Fruit fly (Drosophila melanogaster) whole organism, embryonic: ENCODE results near the gene sosie.
A peak's percentile ranks its signal among the peaks of the same experiment; 100 is the strongest.

Source experiments
- Bgb ChIP-seq: fragments of 200-800 bp; sonication (Bioruptor generic); IDR thresholded peaks from 2 replicates; pipeline ENCODE4 v1.3.6; 2022; ENCODE audit warnings: missing biosample characterization, missing genetic modification characterization; ENCODE audit not compliant: partially characterized antibody
- CG10959 ChIP-seq: fragments of 200-800 bp; sonication (Bioruptor generic); IDR thresholded peaks from 2 replicates; pipeline ENCODE4 v1.3.6; 2022; ENCODE audit warnings: missing biosample characterization, missing genetic modification characterization
- CG12071 ChIP-seq: fragments of 200-800 bp; sonication (Bioruptor generic); optimal IDR thresholded peaks from 3 replicates; lab custom pipeline; 2018; ENCODE audit warnings: missing biosample characterization, mild to moderate bottlenecking, missing genetic modification characterization
- CG12391 ChIP-seq: fragments of 200-800 bp; sonication (Bioruptor generic); optimal IDR thresholded peaks from 3 replicates; lab custom pipeline; 2018; ENCODE audit warnings: missing biosample characterization, mild to moderate bottlenecking, missing genetic modification characterization, moderate library complexity
- CG13424 ChIP-seq: fragments of 200-800 bp; sonication (Bioruptor generic); optimal IDR thresholded peaks from 2 replicates; lab custom pipeline; 2019; ENCODE audit warnings: missing biosample characterization, mild to moderate bottlenecking, missing genetic modification characterization, moderate library complexity
- CG14667 ChIP-seq: fragments of 200-800 bp; sonication (Bioruptor generic); IDR thresholded peaks from 2 replicates; pipeline ENCODE4 v1.3.6; 2022; ENCODE audit warnings: missing biosample characterization, missing genetic modification characterization
- CG15601 ChIP-seq: fragments of 200-800 bp; sonication (Bioruptor generic); optimal IDR thresholded peaks from 3 replicates; lab custom pipeline; 2019; ENCODE audit warnings: missing biosample characterization, mild to moderate bottlenecking, missing genetic modification characterization, moderate library complexity
- CG2120 ChIP-seq: fragments of 200-800 bp; sonication (Bioruptor generic); optimal IDR thresholded peaks from 3 replicates; lab custom pipeline; 2016; ENCODE audit warnings: missing biosample characterization, missing genetic modification characterization
- CG3407 ChIP-seq: fragments of 200-800 bp; sonication (Bioruptor generic); optimal IDR thresholded peaks from 2 replicates; lab custom pipeline; 2018; ENCODE audit warnings: missing biosample characterization, mild to moderate bottlenecking, missing genetic modification characterization
- CG34224 ChIP-seq: fragments of 200-800 bp; sonication (Bioruptor generic); IDR thresholded peaks from 3 replicates; pipeline ENCODE4 v1.3.6; 2022; ENCODE audit warnings: missing biosample characterization, missing genetic modification characterization; ENCODE audit not compliant: partially characterized antibody
- CG34422 ChIP-seq: fragments of 200-800 bp; sonication (Bioruptor generic); IDR thresholded peaks from 3 replicates; pipeline ENCODE4 v1.3.6; 2022; ENCODE audit warnings: missing biosample characterization, missing genetic modification characterization
- CG3995 ChIP-seq: fragments of 200-800 bp; sonication (Bioruptor generic); optimal IDR thresholded peaks from 3 replicates; lab custom pipeline; 2016; ENCODE audit warnings: missing biosample characterization, missing genetic modification characterization
- CG4360 ChIP-seq: fragments of 200-800 bp; sonication (Bioruptor generic); IDR thresholded peaks from 2 replicates; pipeline ENCODE4 v1.3.6; 2022; ENCODE audit warnings: missing biosample characterization, missing genetic modification characterization
- CG6765 ChIP-seq: fragments of 200-800 bp; sonication (Bioruptor generic); optimal IDR thresholded peaks from 3 replicates; lab custom pipeline; 2017; ENCODE audit warnings: missing biosample characterization, mild to moderate bottlenecking, missing genetic modification characterization
- CG7372 ChIP-seq: fragments of 200-800 bp; sonication (Bioruptor generic); IDR thresholded peaks from 2 replicates; pipeline ENCODE4 v1.3.6; 2022; ENCODE audit warnings: missing biosample characterization, missing genetic modification characterization
- CG7928 ChIP-seq: fragments of 200-800 bp; sonication (Bioruptor generic); optimal IDR thresholded peaks from 2 replicates; lab custom pipeline; 2017; ENCODE audit warnings: missing biosample characterization, mild to moderate bottlenecking, missing genetic modification characterization
- CG8478 ChIP-seq: fragments of >200 bp; optimal IDR thresholded peaks from 2 replicates; lab custom pipeline; 2018
- CG9609 ChIP-seq: fragments of 200-800 bp; sonication (Bioruptor generic); optimal IDR thresholded peaks from 3 replicates; lab custom pipeline; 2016; ENCODE audit warnings: missing biosample characterization, missing genetic modification characterization
- CG9797 ChIP-seq: fragments of 200-800 bp; sonication (Bioruptor generic); optimal IDR thresholded peaks from 3 replicates; lab custom pipeline; 2018; ENCODE audit warnings: missing biosample characterization, mild to moderate bottlenecking, missing genetic modification characterization
- CrebB ChIP-seq: fragments of 200-800 bp; sonication (Bioruptor generic); optimal IDR thresholded peaks from 3 replicates; lab custom pipeline; 2018; ENCODE audit warnings: missing biosample characterization, mild to moderate bottlenecking, missing genetic modification characterization
- Ets97D ChIP-seq: fragments of 200-800 bp; sonication (Bioruptor generic); optimal IDR thresholded peaks from 3 replicates; lab custom pipeline; 2016; ENCODE audit warnings: missing biosample characterization, missing genetic modification characterization
- MESR4 ChIP-seq: fragments of 200-800 bp; sonication (Bioruptor generic); optimal IDR thresholded peaks from 2 replicates; lab custom pipeline; 2018; ENCODE audit warnings: missing biosample characterization, mild to moderate bottlenecking, missing genetic modification characterization, moderate library complexity
- NC2α ChIP-seq: fragments of 200-800 bp; sonication (Bioruptor generic); optimal IDR thresholded peaks from 2 replicates; lab custom pipeline; 2016; ENCODE audit warnings: missing biosample characterization, missing genetic modification characterization
- Sry-β ChIP-seq: fragments of 200-800 bp; sonication (Bioruptor generic); optimal IDR thresholded peaks from 2 replicates; lab custom pipeline; 2018; ENCODE audit warnings: missing biosample characterization, mild to moderate bottlenecking, missing genetic modification characterization, moderate library complexity
- amos ChIP-seq: fragments of 200-800 bp; sonication (Bioruptor generic); IDR thresholded peaks from 2 replicates; pipeline ENCODE4 v1.3.6; 2022; ENCODE audit warnings: missing biosample characterization, missing genetic modification characterization; ENCODE audit not compliant: partially characterized antibody
- ato ChIP-seq: fragments of 200-800 bp; sonication (Bioruptor generic); IDR thresholded peaks from 2 replicates; pipeline ENCODE4 v1.3.6; 2022; ENCODE audit warnings: missing biosample characterization, missing genetic modification characterization; ENCODE audit not compliant: partially characterized antibody
- cg ChIP-seq: fragments of 200-800 bp; sonication (Bioruptor generic); optimal IDR thresholded peaks from 3 replicates; lab custom pipeline; 2019; ENCODE audit warnings: missing biosample characterization, mild to moderate bottlenecking, missing genetic modification characterization, moderate library complexity
- chinmo ChIP-seq: fragments of 200-800 bp; sonication (Bioruptor generic); IDR thresholded peaks from 4 replicates; pipeline ENCODE4 v1.3.6; 2022; ENCODE audit warnings: missing biosample characterization, missing genetic modification characterization; ENCODE audit not compliant: partially characterized antibody
- corto ChIP-seq: fragments of 200-800 bp; sonication (Bioruptor generic); optimal IDR thresholded peaks from 2 replicates; lab custom pipeline; 2016; ENCODE audit warnings: missing biosample characterization, mild to moderate bottlenecking, missing genetic modification characterization, moderate library complexity
- crol ChIP-seq: fragments of 200-800 bp; sonication (Bioruptor generic); IDR thresholded peaks from 2 replicates; pipeline ENCODE4 v1.3.6; 2022; ENCODE audit warnings: missing biosample characterization, missing genetic modification characterization
- disco-r ChIP-seq: fragments of 200-800 bp; sonication (Bioruptor generic); optimal IDR thresholded peaks from 2 replicates; lab custom pipeline; 2016; ENCODE audit warnings: missing biosample characterization, missing genetic modification characterization
- dysf ChIP-seq: fragments of 200-800 bp; sonication (Bioruptor generic); IDR thresholded peaks from 3 replicates; pipeline ENCODE4 v1.3.6; 2022; ENCODE audit warnings: missing biosample characterization, missing genetic modification characterization
- eyg ChIP-seq: fragments of 200-800 bp; sonication (Bioruptor generic); optimal IDR thresholded peaks from 3 replicates; lab custom pipeline; 2016; ENCODE audit warnings: missing biosample characterization, missing genetic modification characterization
- grau ChIP-seq: fragments of 200-800 bp; optimal IDR thresholded peaks from 3 replicates; lab custom pipeline; 2019; ENCODE audit warnings: missing biosample characterization, mild to moderate bottlenecking, missing genetic modification characterization, moderate library complexity
- grn ChIP-seq: fragments of 200-800 bp; sonication (Bioruptor generic); optimal IDR thresholded peaks from 3 replicates; lab custom pipeline; 2017; ENCODE audit warnings: missing biosample characterization, missing genetic modification characterization
- inv ChIP-seq: fragments of 200-800 bp; sonication (Bioruptor generic); IDR thresholded peaks from 2 replicates; pipeline ENCODE4 v1.3.6; 2022; ENCODE audit warnings: missing biosample characterization, missing genetic modification characterization; ENCODE audit not compliant: partially characterized antibody
- kay ChIP-seq: fragments of 200-800 bp; sonication (Bioruptor generic); optimal IDR thresholded peaks from 2 replicates; lab custom pipeline; 2016; ENCODE audit warnings: missing biosample characterization, missing genetic modification characterization
- lab ChIP-seq: fragments of 200-800 bp; sonication (Bioruptor generic); optimal IDR thresholded peaks from 3 replicates; lab custom pipeline; 2017; ENCODE audit warnings: missing biosample characterization, missing genetic modification characterization, mild to moderate bottlenecking, moderate library complexity, missing genetic modification reagents
- lbe ChIP-seq: fragments of 200-800 bp; sonication (Bioruptor generic); optimal IDR thresholded peaks from 2 replicates; lab custom pipeline; 2016; ENCODE audit warnings: missing biosample characterization, mild to moderate bottlenecking, missing genetic modification characterization
- lmd ChIP-seq: fragments of 200-800 bp; sonication (Bioruptor generic); IDR thresholded peaks from 2 replicates; pipeline ENCODE4 v1.3.6; 2022; ENCODE audit warnings: missing biosample characterization, missing genetic modification characterization
- otp ChIP-seq: fragments of 200-800 bp; sonication (Bioruptor generic); IDR thresholded peaks from 3 replicates; pipeline ENCODE4, ENCODE4 v1.3.6; 2022; ENCODE audit warnings: missing biosample characterization, missing genetic modification characterization
- prd ChIP-seq, 3 experiments: fragments of >200 bp in 2 of 3; fragments of 200-800 bp in 1 of 3; sonication (Bioruptor generic) in 1 of 3; optimal IDR thresholded peaks in 2 of 3; IDR thresholded peaks in 1 of 3; 2 replicates in 2 of 3; 3 replicates in 1 of 3; pipeline versions ENCODE4 v1.3.6 to Lab custom; 2017 to 2022; ENCODE audit warnings: missing biosample characterization in 1 of 3, missing genetic modification characterization in 1 of 3
- psq ChIP-seq: fragments of 200-800 bp; sonication (Bioruptor generic); optimal IDR thresholded peaks from 2 replicates; lab custom pipeline; 2017; ENCODE audit warnings: missing biosample characterization, missing genetic modification characterization
- row ChIP-seq: fragments of 200-800 bp; sonication (Bioruptor generic); IDR thresholded peaks from 3 replicates; pipeline ENCODE4 v1.3.6; 2022; ENCODE audit warnings: missing biosample characterization, missing genetic modification characterization
- salm ChIP-seq: fragments of 200-800 bp; sonication (Bioruptor generic); optimal IDR thresholded peaks from 2 replicates; lab custom pipeline; 2018; ENCODE audit warnings: missing biosample characterization, mild to moderate bottlenecking, missing genetic modification characterization
- sens-2 ChIP-seq: fragments of 200-800 bp; sonication (Bioruptor generic); IDR thresholded peaks from 2 replicates; pipeline ENCODE4 v1.3.6; 2022; ENCODE audit warnings: missing biosample characterization, missing genetic modification characterization
- sim ChIP-seq: fragments of 200-800 bp; sonication (Bioruptor generic); IDR thresholded peaks from 2 replicates; pipeline ENCODE4 v1.3.6; 2022; ENCODE audit warnings: missing biosample characterization, missing genetic modification characterization
- sima ChIP-seq: fragments of 200-800 bp; sonication (Bioruptor generic); optimal IDR thresholded peaks from 2 replicates; lab custom pipeline; 2016; ENCODE audit warnings: missing biosample characterization, missing genetic modification characterization
- sr ChIP-seq: fragments of 200-800 bp; sonication (Bioruptor generic); IDR thresholded peaks from 3 replicates; pipeline ENCODE4 v1.3.6; 2022; ENCODE audit warnings: missing biosample characterization, missing genetic modification characterization
- tx ChIP-seq: fragments of 200-800 bp; sonication (Bioruptor generic); optimal IDR thresholded peaks from 2 replicates; lab custom pipeline; 2016; ENCODE audit warnings: missing biosample characterization, missing genetic modification characterization
- vvl ChIP-seq: fragments of 200-800 bp; sonication (Bioruptor generic); IDR thresholded peaks from 2 replicates; pipeline ENCODE4 v1.3.6; 2022; ENCODE audit warnings: missing biosample characterization, missing genetic modification characterization

sosie gene

dm6 chr3R:24799503-24799902 lies 34.2 kb upstream of the sosie start, which contains the start of gene Ude (continued):
- no peak for TF ChIP-seq tx
- TF ChIP-seq CG3407 = no peak
- no peak for TF ChIP-seq grau
- no peak for TF ChIP-seq inv (GFP tag; lab: Robert Waterston, UW)
- TF ChIP-seq amos (GFP tag; lab: Robert Waterston, UW) = peak; percentile 16; the same call in 1 of the 2 replicates
- TF ChIP-seq row (GFP tag; lab: Robert Waterston, UW) = no peak
- no peak for TF ChIP-seq NC2α (GFP tag; lab: Kevin White, UChicago)
- no peak for TF ChIP-seq CrebB
- peak; percentile 19; the same call in 1 of the 2 replicates for TF ChIP-seq vvl (GFP tag; lab: Robert Waterston, UW)
- no peak for TF ChIP-seq otp (GFP tag; lab: Robert Waterston, UW)
- peak; percentile 1 for TF ChIP-seq MESR4
- TF ChIP-seq Ets97D = no peak
- TF ChIP-seq CG2120 = no peak
- TF ChIP-seq sens-2 = no peak
- TF ChIP-seq chinmo (GFP tag; lab: Robert Waterston, UW) = peak; percentile 85; the same call in 2 of the 4 replicates
- TF ChIP-seq CG34422 (GFP tag; lab: Robert Waterston, UW) = no peak
- no peak for TF ChIP-seq CG14667 (GFP tag; lab: Robert Waterston, UW)
- no peak for TF ChIP-seq CG8478 (lab: Kevin White, UChicago)
- no peak for TF ChIP-seq psq (GFP tag; lab: Kevin White, UChicago)
- TF ChIP-seq CG9797 = no peak
- no peak for TF ChIP-seq CG12391 (tag; lab: Kevin White, UChicago)
- no peak for TF ChIP-seq CG15601
- TF ChIP-seq CG13424 = no peak
- TF ChIP-seq CG12071 (GFP tag; lab: Kevin White, UChicago) = no peak
- 0 out of 2 replicates have a peak, but pooled peaks have one; percentile 18 for TF ChIP-seq Bgb (GFP tag; lab: Robert Waterston, UW)
- TF ChIP-seq Sry-β = peak; percentile 8
- no peak for TF ChIP-seq crol (GFP tag; lab: Robert Waterston, UW)
- no peak for TF ChIP-seq dysf (GFP tag; lab: Robert Waterston, UW)
- TF ChIP-seq lab (GFP tag; lab: Kevin White, UChicago) = no peak
- TF ChIP-seq sr (GFP tag; lab: Robert Waterston, UW) = no peak
- no peak for TF ChIP-seq kay (GFP tag; lab: Kevin White, UChicago)
- TF ChIP-seq corto (GFP tag; lab: Kevin White, UChicago) = no peak
- TF ChIP-seq CG10959 (GFP tag; lab: Robert Waterston, UW) = no peak
- no peak for TF ChIP-seq eyg (GFP tag; lab: Kevin White, UChicago)
- no peak for TF ChIP-seq disco-r
- no peak for TF ChIP-seq salm
- TF ChIP-seq CG9609 (GFP tag; lab: Kevin White, UChicago) = no peak
- TF ChIP-seq CG4360 (GFP tag; lab: Robert Waterston, UW) = no peak
- TF ChIP-seq sim (GFP tag; lab: Robert Waterston, UW) = no peak
- no peak for TF ChIP-seq sima
- no peak for TF ChIP-seq CG7928
- peak; percentile 18 for TF ChIP-seq CG6765 (GFP tag; lab: Kevin White, UChicago)
- no peak for TF ChIP-seq CG3995 (GFP tag; lab: Kevin White, UChicago)
- TF ChIP-seq CG34224 (GFP tag; lab: Robert Waterston, UW) = peak; percentile 42; the same call in 2 of the 3 replicates
- no peak for TF ChIP-seq lmd
- TF ChIP-seq lbe (GFP tag; lab: Kevin White, UChicago) = no peak
- TF ChIP-seq prd (optimal IDR thresholded peaks at IDR 0.05; lab: Kevin White, UChicago) = no peak
- TF ChIP-seq prd (GFP tag; IDR thresholded peaks at IDR 0.05; lab: Robert Waterston, UW) = no peak
- no peak for TF ChIP-seq grn (GFP tag; lab: Kevin White, UChicago)
- TF ChIP-seq cg (GFP tag; lab: Kevin White, UChicago) = no peak
- no peak for TF ChIP-seq CG7372 (GFP tag; lab: Robert Waterston, UW)
- no peak for TF ChIP-seq ato (GFP tag; lab: Robert Waterston, UW)
